Fruit fly (Drosophila melanogaster) whole organism, embryonic: ENCODE results near the gene CG6216.

ENCODE experiments used
- Atf3 ChIP-seq: fragments of 200-800 bp; sonication (Bioruptor generic); optimal IDR thresholded peaks from 3 replicates; lab custom pipeline; 2016; ENCODE audit warnings: missing biosample characterization, missing genetic modification characterization
- C15 ChIP-seq: fragments of 200-800 bp; sonication (Bioruptor generic); IDR thresholded peaks from 3 replicates; pipeline ENCODE4 v1.3.6; 2022; ENCODE audit warnings: missing biosample characterization, missing genetic modification characterization
- CG11696 ChIP-seq: fragments of 200-800 bp; sonication (Bioruptor generic); IDR thresholded peaks from 2 replicates; pipeline ENCODE4 v1.3.6; 2022; ENCODE audit warnings: missing biosample characterization, missing genetic modification characterization
- CG12391 ChIP-seq: fragments of 200-800 bp; sonication (Bioruptor generic); optimal IDR thresholded peaks from 3 replicates; lab custom pipeline; 2018; ENCODE audit warnings: missing biosample characterization, mild to moderate bottlenecking, missing genetic modification characterization, moderate library complexity
- CG14710 ChIP-seq: fragments of 200-800 bp; sonication (Bioruptor generic); optimal IDR thresholded peaks from 3 replicates; lab custom pipeline; 2019; ENCODE audit warnings: missing biosample characterization, mild to moderate bottlenecking, missing genetic modification characterization, moderate library complexity
- CG15696 ChIP-seq: fragments of 200-800 bp; sonication (Bioruptor generic); optimal IDR thresholded peaks from 2 replicates; lab custom pipeline; 2019; ENCODE audit warnings: missing biosample characterization, mild to moderate bottlenecking, missing genetic modification characterization, moderate library complexity
- CG16813 ChIP-seq: fragments of 200-800 bp; sonication (Bioruptor generic); IDR thresholded peaks from 3 replicates; pipeline ENCODE4 v1.3.6; 2022; ENCODE audit warnings: missing biosample characterization, missing genetic modification characterization; ENCODE audit not compliant: partially characterized antibody
- CG17829 ChIP-seq: fragments of 200-800 bp; optimal IDR thresholded peaks from 2 replicates; lab custom pipeline; 2019; ENCODE audit warnings: missing biosample characterization, mild to moderate bottlenecking, missing genetic modification characterization, moderate library complexity
- CG2129 ChIP-seq: fragments of 200-800 bp; sonication (Bioruptor generic); IDR thresholded peaks from 2 replicates; pipeline ENCODE4 v1.3.6; 2022; ENCODE audit warnings: missing biosample characterization, missing genetic modification characterization; ENCODE audit not compliant: partially characterized antibody
- CG3065 ChIP-seq: fragments of 200-800 bp; sonication (Bioruptor generic); optimal IDR thresholded peaks from 2 replicates; lab custom pipeline; 2016; ENCODE audit warnings: missing biosample characterization, missing genetic modification characterization
- CG34422 ChIP-seq: fragments of 200-800 bp; sonication (Bioruptor generic); IDR thresholded peaks from 3 replicates; pipeline ENCODE4 v1.3.6; 2022; ENCODE audit warnings: missing biosample characterization, missing genetic modification characterization
- CG4282 ChIP-seq: fragments of 200-800 bp; sonication (Bioruptor generic); optimal IDR thresholded peaks from 2 replicates; lab custom pipeline; 2016; ENCODE audit warnings: missing biosample characterization, missing genetic modification characterization
- CG4424 ChIP-seq: fragments of 200-800 bp; sonication (Bioruptor generic); optimal IDR thresholded peaks from 3 replicates; lab custom pipeline; 2016; ENCODE audit warnings: missing biosample characterization, missing genetic modification characterization
- CG5953 ChIP-seq: fragments of 200-800 bp; sonication (Bioruptor generic); IDR thresholded peaks from 2 replicates; pipeline ENCODE4 v1.3.6; 2022; ENCODE audit warnings: missing biosample characterization, missing genetic modification characterization
- CG6272 ChIP-seq: fragments of 200-800 bp; sonication (Bioruptor generic); IDR thresholded peaks from 2 replicates; pipeline ENCODE4 v1.3.6; 2022; ENCODE audit warnings: missing biosample characterization, missing genetic modification characterization
- CG7839 ChIP-seq: fragments of 200-800 bp; sonication (Bioruptor generic); optimal IDR thresholded peaks from 3 replicates; lab custom pipeline; 2018; ENCODE audit warnings: missing biosample characterization, mild to moderate bottlenecking, missing genetic modification characterization, moderate library complexity
- CG8924 ChIP-seq: fragments of 200-800 bp; optimal IDR thresholded peaks from 3 replicates; lab custom pipeline; 2019; ENCODE audit warnings: missing biosample characterization, mild to moderate bottlenecking, missing genetic modification characterization, moderate library complexity
- CG8944 ChIP-seq: fragments of 200-800 bp; sonication (Bioruptor generic); optimal IDR thresholded peaks from 3 replicates; lab custom pipeline; 2016; ENCODE audit warnings: missing biosample characterization, missing genetic modification characterization
- CG9215 ChIP-seq: fragments of 200-800 bp; sonication (Bioruptor generic); IDR thresholded peaks from 2 replicates; pipeline ENCODE4 v1.3.6; 2022; ENCODE audit warnings: missing biosample characterization, missing genetic modification characterization
- Dek ChIP-seq: fragments of 200-800 bp; sonication (Bioruptor generic); optimal IDR thresholded peaks from 3 replicates; lab custom pipeline; 2019; ENCODE audit warnings: missing biosample characterization, mild to moderate bottlenecking, missing genetic modification characterization, moderate library complexity
- Dfd ChIP-seq, 2 experiments: fragments of >200 bp; optimal IDR thresholded peaks; 2 replicates each; lab custom pipeline; 2017; ENCODE audit warnings: missing biosample characterization in 2 of 2, missing genetic modification characterization in 2 of 2
- Dip2 ChIP-seq: fragments of 200-800 bp; sonication (Bioruptor generic); IDR thresholded peaks from 2 replicates; pipeline ENCODE4 v1.3.6; 2022; ENCODE audit warnings: missing biosample characterization, missing genetic modification characterization
- E2f1 ChIP-seq: fragments of 200-800 bp; sonication (Bioruptor generic); IDR thresholded peaks from 2 replicates; pipeline ENCODE4 v1.3.6; 2022; ENCODE audit warnings: missing biosample characterization, missing genetic modification characterization
- Ets65A ChIP-seq: fragments of 200-800 bp; sonication (Bioruptor generic); peaks from one replicate; lab custom pipeline; 2016; ENCODE audit warnings: missing biosample characterization, missing genetic modification characterization
- GATAe ChIP-seq: fragments of 200-800 bp; sonication (Bioruptor generic); conservative IDR thresholded peaks from 2 replicates; pipeline ENCODE4 v1.3.6; 2022; ENCODE audit warnings: missing biosample characterization, missing genetic modification characterization
- Hr3 ChIP-seq: fragments of 200-800 bp; sonication (Bioruptor generic); optimal IDR thresholded peaks from 3 replicates; lab custom pipeline; 2016; ENCODE audit warnings: missing biosample characterization, missing genetic modification characterization
- Hr39 ChIP-seq: fragments of >200 bp; optimal IDR thresholded peaks from 2 replicates; lab custom pipeline; 2017
- Hsf ChIP-seq: fragments of 200-800 bp; sonication (Bioruptor generic); optimal IDR thresholded peaks from 3 replicates; lab custom pipeline; 2016; ENCODE audit warnings: missing biosample characterization, missing genetic modification characterization
- Med ChIP-seq: fragments of 200-800 bp; sonication (Bioruptor generic); peaks from one replicate; lab custom pipeline; 2016; ENCODE audit warnings: missing biosample characterization, missing genetic modification characterization, mild to moderate bottlenecking, inconsistent platforms, moderate library complexity
- Mrtf ChIP-seq: fragments of 200-800 bp; sonication (Bioruptor generic); IDR thresholded peaks from 3 replicates; pipeline ENCODE4 v1.3.6; 2022; ENCODE audit warnings: missing biosample characterization, missing genetic modification characterization
- NK7.1 ChIP-seq: fragments of 200-800 bp; sonication (Bioruptor generic); optimal IDR thresholded peaks from 3 replicates; lab custom pipeline; 2016; ENCODE audit warnings: missing biosample characterization, missing genetic modification characterization
- NfI ChIP-seq: fragments of 200-800 bp; sonication (Bioruptor generic); optimal IDR thresholded peaks from 3 replicates; lab custom pipeline; 2018; ENCODE audit warnings: missing biosample characterization, mild to moderate bottlenecking, missing genetic modification characterization, moderate library complexity
- PHDP ChIP-seq: fragments of 200-800 bp; sonication (Bioruptor generic); optimal IDR thresholded peaks from 3 replicates; lab custom pipeline; 2018; ENCODE audit warnings: missing biosample characterization, mild to moderate bottlenecking, missing genetic modification characterization, moderate library complexity
- Ssrp ChIP-seq: fragments of 200-800 bp; sonication (Bioruptor generic); optimal IDR thresholded peaks from 2 replicates; lab custom pipeline; 2018; ENCODE audit warnings: missing biosample characterization, mild to moderate bottlenecking, missing genetic modification characterization, moderate library complexity
- Xbp1 ChIP-seq: fragments of 200-800 bp; sonication (Bioruptor generic); optimal IDR thresholded peaks from 3 replicates; lab custom pipeline; 2016; ENCODE audit warnings: missing biosample characterization, mild to moderate bottlenecking, missing genetic modification characterization
- bigmax ChIP-seq: fragments of 200-800 bp; sonication (Bioruptor generic); optimal IDR thresholded peaks from 2 replicates; lab custom pipeline; 2018; ENCODE audit warnings: missing biosample characterization, mild to moderate bottlenecking, missing genetic modification characterization
- caup ChIP-seq: fragments of 200-800 bp; sonication (Bioruptor generic); optimal IDR thresholded peaks from 3 replicates; lab custom pipeline; 2017; ENCODE audit warnings: missing biosample characterization, mild to moderate bottlenecking, missing genetic modification characterization, moderate library complexity; ENCODE audit not compliant: severe bottlenecking
- dati ChIP-seq: fragments of 200-800 bp; sonication (Bioruptor generic); IDR thresholded peaks from 2 replicates; pipeline ENCODE4 v1.3.6; 2022; ENCODE audit warnings: missing biosample characterization, missing genetic modification characterization
- emc ChIP-seq: fragments of 200-800 bp; sonication (Bioruptor generic); optimal IDR thresholded peaks from 2 replicates; lab custom pipeline; 2016; ENCODE audit warnings: missing biosample characterization, missing genetic modification characterization
- hbn ChIP-seq: fragments of 200-800 bp; sonication (Bioruptor generic); IDR thresholded peaks from 2 replicates; pipeline ENCODE4 v1.3.6; 2022; ENCODE audit warnings: missing biosample characterization, missing genetic modification characterization; ENCODE audit not compliant: partially characterized antibody
- lbe ChIP-seq: fragments of 200-800 bp; sonication (Bioruptor generic); optimal IDR thresholded peaks from 2 replicates; lab custom pipeline; 2016; ENCODE audit warnings: missing biosample characterization, mild to moderate bottlenecking, missing genetic modification characterization
- lov ChIP-seq, 2 experiments: fragments of 200-800 bp in 1 of 2; fragments of >200 bp in 1 of 2; sonication (Bioruptor generic) in 1 of 2; IDR thresholded peaks in 1 of 2; optimal IDR thresholded peaks in 1 of 2; 2 replicates in 1 of 2; 3 replicates in 1 of 2; pipeline versions ENCODE4 v1.3.6 to Lab custom; 2017 to 2022; ENCODE audit warnings: missing biosample characterization in 1 of 2, missing genetic modification characterization in 1 of 2
- org-1 ChIP-seq: fragments of 200-800 bp; sonication (Bioruptor generic); optimal IDR thresholded peaks from 2 replicates; lab custom pipeline; 2017; ENCODE audit warnings: missing biosample characterization, missing genetic modification characterization
- pb ChIP-seq: fragments of 200-800 bp; sonication (Bioruptor generic); optimal IDR thresholded peaks from 3 replicates; lab custom pipeline; 2016; ENCODE audit warnings: missing biosample characterization, missing genetic modification characterization
- pnt ChIP-seq: fragments of 200-800 bp; sonication (Bioruptor generic); optimal IDR thresholded peaks from 3 replicates; lab custom pipeline; 2016; ENCODE audit warnings: missing biosample characterization, missing genetic modification characterization
- repo ChIP-seq: fragments of 200-800 bp; sonication (Bioruptor generic); optimal IDR thresholded peaks from 2 replicates; lab custom pipeline; 2016; ENCODE audit warnings: missing biosample characterization, missing genetic modification characterization
- scrt ChIP-seq: fragments of 200-800 bp; sonication (Bioruptor generic); optimal IDR thresholded peaks from 2 replicates; lab custom pipeline; 2018; ENCODE audit warnings: missing biosample characterization, mild to moderate bottlenecking, missing genetic modification characterization, moderate library complexity
- sisA ChIP-seq: fragments of 200-800 bp; sonication (Bioruptor generic); IDR thresholded peaks from 2 replicates; pipeline ENCODE4 v1.3.6; 2022; ENCODE audit warnings: missing biosample characterization, missing genetic modification characterization
- tll ChIP-seq, 2 experiments: fragments of 200-800 bp in 1 of 2; fragments of >200 bp in 1 of 2; sonication (Bioruptor generic) in 1 of 2; optimal IDR thresholded peaks; 2 replicates each; lab custom pipeline; 2017 to 2019; ENCODE audit warnings: missing biosample characterization in 2 of 2, missing genetic modification characterization in 2 of 2, mild to moderate bottlenecking in 1 of 2, moderate library complexity in 1 of 2
- toy ChIP-seq: fragments of 200-800 bp; sonication (Bioruptor generic); IDR thresholded peaks from 2 replicates; pipeline ENCODE4 v1.3.6; 2022; ENCODE audit warnings: missing biosample characterization, missing genetic modification characterization
- wek ChIP-seq: fragments of 200-800 bp; sonication (Bioruptor generic); optimal IDR thresholded peaks from 3 replicates; lab custom pipeline; 2018; ENCODE audit warnings: missing biosample characterization, mild to moderate bottlenecking, missing genetic modification characterization, moderate library complexity

The CG6216 gene

DNA sequence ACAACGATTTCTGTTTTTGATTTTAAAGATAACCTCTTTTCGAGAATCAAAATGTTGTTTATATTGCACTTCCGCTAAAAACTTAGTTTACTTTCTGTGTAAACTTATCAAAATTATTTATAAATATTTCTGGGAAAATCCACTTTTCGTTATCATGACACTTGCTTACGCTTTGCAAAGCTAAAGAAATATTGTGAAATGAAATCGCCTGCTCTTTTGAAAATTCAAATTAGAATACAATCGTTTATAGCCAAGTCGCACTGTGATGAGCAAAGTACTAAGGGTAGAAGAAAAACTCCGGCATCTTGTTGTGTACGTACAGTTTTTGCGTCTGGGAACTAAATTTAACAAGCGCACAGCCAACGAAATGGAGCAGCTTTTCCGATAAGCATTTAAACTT, 26.1 kb downstream of the CG6216 start (continued):
- no peak for TF ChIP-seq Dip2
- TF ChIP-seq CG5953 (GFP tag; lab: Robert Waterston, UW), result no peak
- no peak for TF ChIP-seq caup (GFP tag; lab: Kevin White, UChicago)
- TF ChIP-seq CG2129, result no peak
- TF ChIP-seq E2f1, result no peak
- TF ChIP-seq NK7.1 (GFP tag; lab: Kevin White, UChicago), result no peak
- peak; percentile 24 for TF ChIP-seq Ets65A (GFP tag; lab: Kevin White, UChicago)
- TF ChIP-seq CG15696 (tag; lab: Kevin White, UChicago), result no peak
- no peak for TF ChIP-seq CG4282 (GFP tag; lab: Kevin White, UChicago)
- no peak for TF ChIP-seq GATAe
- TF ChIP-seq CG17829 (tag; lab: Kevin White, UChicago), result no peak
- no peak for TF ChIP-seq CG6272 (GFP tag; lab: Robert Waterston, UW)
- TF ChIP-seq bigmax (GFP tag; lab: Kevin White, UChicago), result no peak
- TF ChIP-seq pnt, result no peak
- no peak for TF ChIP-seq hbn (GFP tag; lab: Robert Waterston, UW)
- TF ChIP-seq Xbp1 (GFP tag; lab: Kevin White, UChicago), result peak; percentile 1
- TF ChIP-seq lbe (GFP tag; lab: Kevin White, UChicago), result no peak
- no peak for TF ChIP-seq scrt (GFP tag; lab: Kevin White, UChicago)
- TF ChIP-seq CG16813 (GFP tag; lab: Robert Waterston, UW), result no peak
- no peak for TF ChIP-seq Dfd (GFP tag; optimal IDR thresholded peaks at IDR 0.05; lab: Kevin White, UChicago)
- TF ChIP-seq C15, result no peak
- TF ChIP-seq pb (GFP tag; lab: Kevin White, UChicago), result no peak
- no peak for TF ChIP-seq emc
- peak; percentile 11 for TF ChIP-seq Ssrp (tag; lab: Kevin White, UChicago)
- peak; percentile 20 for TF ChIP-seq CG4424
- TF ChIP-seq org-1, result no peak
- peak; percentile 79 for TF ChIP-seq Med (GFP tag; lab: Kevin White, UChicago)
- TF ChIP-seq CG14710, result no peak
- TF ChIP-seq Hr39 (lab: Kevin White, UChicago), result no peak
- no peak for TF ChIP-seq tll (GFP tag; optimal IDR thresholded peaks at IDR 0.05; lab: Kevin White, UChicago)
- no peak for TF ChIP-seq CG3065 (GFP tag; lab: Kevin White, UChicago)
- TF ChIP-seq Hsf (GFP tag; lab: Kevin White, UChicago), result no peak
- no peak for TF ChIP-seq wek (GFP tag; lab: Kevin White, UChicago)
- TF ChIP-seq CG11696 (GFP tag; lab: Robert Waterston, UW), result no peak
- no peak for TF ChIP-seq repo (GFP tag; lab: Kevin White, UChicago)
- peak; percentile 23 for TF ChIP-seq PHDP
- no peak for TF ChIP-seq CG9215 (GFP tag; lab: Robert Waterston, UW)
- TF ChIP-seq Dek, result no peak
- TF ChIP-seq Atf3, result no peak
- TF ChIP-seq toy (GFP tag; lab: Robert Waterston, UW), result no peak
- no peak for TF ChIP-seq sisA (GFP tag; lab: Robert Waterston, UW)
- no peak for TF ChIP-seq CG8924
- TF ChIP-seq CG34422 (GFP tag; lab: Robert Waterston, UW), result no peak
- no peak for TF ChIP-seq CG8944 (GFP tag; lab: Kevin White, UChicago)
- no peak for TF ChIP-seq lov (optimal IDR thresholded peaks at IDR 0.05; lab: Kevin White, UChicago)
- TF ChIP-seq lov (GFP tag; IDR thresholded peaks at IDR 0.05; lab: Robert Waterston, UW), result no peak
- peak; percentile 23 for TF ChIP-seq NfI (GFP tag; lab: Kevin White, UChicago)
- no peak for TF ChIP-seq dati (GFP tag; lab: Robert Waterston, UW)
- TF ChIP-seq Hr3, result no peak
- no peak for TF ChIP-seq Mrtf (GFP tag; lab: Robert Waterston, UW)
- peak; percentile 17 for TF ChIP-seq CG12391 (tag; lab: Kevin White, UChicago)
- TF ChIP-seq CG7839 (tag; lab: Kevin White, UChicago), result peak; percentile 17
